Worm (Caenorhabditis elegans) whole organism, midembryonic: ENCODE results near the gene gpa-7.

ENCODE experiments used
- T22C8.4 ChIP-seq: fragments of 200-800 bp; sonication (Bioruptor generic); IDR thresholded peaks from 2 replicates; pipeline ENCODE4 v1.3.6; 2022; ENCODE audit warnings: missing genetic modification characterization, missing compliant biosample characterization
- cog-1 ChIP-seq: sonication (generic microtip); optimal IDR thresholded peaks from 2 replicates; lab custom pipeline; 2016; ENCODE audit warnings: missing genetic modification characterization, missing compliant biosample characterization
- flt-1 ChIP-seq: fragments of 200-800 bp; sonication (Bioruptor generic); IDR thresholded peaks from 2 replicates; pipeline ENCODE4 v1.3.6; 2022; ENCODE audit warnings: missing genetic modification characterization, missing compliant biosample characterization
- klf-2 ChIP-seq: fragments of 200-800 bp; sonication (Bioruptor generic); conservative IDR thresholded peaks from 2 replicates; pipeline ENCODE4 v1.3.6; 2022; ENCODE audit warnings: missing genetic modification reagents, missing genetic modification characterization, missing compliant biosample characterization
- med-1 ChIP-seq: sonication (generic microtip); optimal IDR thresholded peaks from 2 replicates; lab custom pipeline; 2017; ENCODE audit warnings: missing genetic modification characterization, mild to moderate bottlenecking, missing compliant biosample characterization, antibody characterized with exemption, missing genetic modification reagents; ENCODE audit not compliant: insufficient read depth
- ref-1 ChIP-seq: fragments of 200-800 bp; sonication (Bioruptor generic); conservative IDR thresholded peaks from 2 replicates; pipeline ENCODE4 v1.3.6; 2022; ENCODE audit warnings: missing genetic modification reagents, missing genetic modification characterization, missing compliant biosample characterization
- tab-1 ChIP-seq: fragments of 200-800 bp; sonication (Bioruptor generic); IDR thresholded peaks from 2 replicates; pipeline ENCODE4 v1.3.6; 2022; ENCODE audit warnings: missing genetic modification characterization, missing compliant biosample characterization
- ztf-23 ChIP-seq: fragments of 200-800 bp; sonication (Bioruptor generic); IDR thresholded peaks from 2 replicates; pipeline ENCODE4 v1.3.6; 2022; ENCODE audit warnings: missing genetic modification reagents, missing genetic modification characterization, missing compliant biosample characterization
- ztf-29 ChIP-seq: fragments of 200-800 bp; sonication (Bioruptor generic); IDR thresholded peaks from 2 replicates; pipeline ENCODE4 v1.3.6; 2022; ENCODE audit warnings: missing genetic modification reagents, missing genetic modification characterization, missing compliant biosample characterization

The gpa-7 gene

DNA sequence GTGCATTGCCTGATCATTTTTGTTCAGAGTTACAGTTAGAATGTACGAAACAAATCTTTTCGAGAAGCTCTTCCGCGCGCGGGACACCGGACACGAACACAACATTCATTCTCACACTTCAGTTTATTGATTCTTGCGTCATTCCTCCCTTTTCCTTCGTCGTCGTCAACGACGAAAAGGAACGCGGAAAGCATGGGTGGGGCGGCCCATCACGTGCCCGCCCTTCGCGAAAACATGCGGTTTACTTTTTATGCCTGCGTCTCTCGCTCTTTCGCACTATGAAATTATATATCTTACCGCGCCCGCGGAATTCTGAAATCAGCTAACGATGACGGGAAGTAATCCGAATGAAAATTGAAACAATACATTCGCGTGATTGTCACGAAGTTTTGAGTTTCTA is 23.2 kb upstream of the gpa-7 start:
- TF ChIP-seq cog-1 (tag; lab: Kevin White, UChicago) (peak; percentile 13), tab-1 (GFP tag; lab: Robert Waterston, UW) (no peak), ref-1 (no peak), T22C8.4 (GFP tag; lab: Robert Waterston, UW) (0 out of 2 replicates have a peak, but pooled peaks have one; percentile 26), ztf-29 (no peak), flt-1 (no peak), klf-2 (GFP tag; lab: Robert Waterston, UW) (no peak), ztf-23 (GFP tag; lab: Robert Waterston, UW) (no peak), med-1 (GFP tag; lab: Kevin White, UChicago) (no peak)

DNA sequence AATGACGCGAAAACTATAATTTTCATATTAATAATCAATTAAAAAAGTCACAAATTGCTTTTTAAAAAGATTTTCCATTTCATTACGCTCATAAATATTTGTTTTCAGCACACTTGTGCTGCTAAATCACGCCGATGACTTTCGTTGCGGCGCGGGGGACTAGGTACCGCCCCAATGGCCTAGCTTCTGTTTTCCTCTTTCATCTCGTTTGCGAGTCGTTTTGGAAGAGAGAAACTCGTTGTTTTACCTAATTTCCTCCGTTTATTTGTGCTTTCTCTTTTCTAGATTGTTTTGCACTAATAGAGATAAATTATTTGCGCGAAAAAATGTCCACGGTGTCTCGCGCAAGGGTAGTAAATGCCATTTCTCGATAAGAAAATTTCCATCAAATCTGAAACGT is 22.8 kb upstream of the gpa-7 start:
- TF ChIP-seq ref-1 (no peak), med-1 (GFP tag; lab: Kevin White, UChicago) (no peak), T22C8.4 (GFP tag; lab: Robert Waterston, UW) (no peak), tab-1 (GFP tag; lab: Robert Waterston, UW) (no peak), ztf-29 (no peak), klf-2 (GFP tag; lab: Robert Waterston, UW) (no peak), flt-1 (no peak), cog-1 (tag; lab: Kevin White, UChicago) (no peak), ztf-23 (GFP tag; lab: Robert Waterston, UW) (no peak)

DNA sequence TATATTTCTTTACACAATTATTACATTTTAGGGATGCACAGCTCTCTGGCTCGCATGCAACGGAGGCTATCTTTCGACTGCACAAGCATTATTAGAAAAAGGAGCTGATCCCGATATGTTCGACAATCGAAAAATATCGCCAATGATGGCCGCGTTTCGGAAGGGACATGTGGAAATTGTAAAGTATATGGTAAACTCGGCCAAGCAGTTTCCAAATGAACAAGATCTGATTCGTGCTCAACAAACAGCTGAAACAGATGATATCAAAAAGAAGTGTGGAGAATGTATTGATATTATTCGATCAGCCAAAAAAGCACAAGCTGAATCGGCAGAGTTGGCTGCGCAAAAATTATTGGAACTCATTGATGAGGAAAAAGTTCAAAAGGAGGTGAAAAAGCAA is 20.9 kb upstream of the gpa-7 start:
- TF ChIP-seq med-1 (GFP tag; lab: Kevin White, UChicago) (no peak), cog-1 (tag; lab: Kevin White, UChicago) (no peak), klf-2 (GFP tag; lab: Robert Waterston, UW) (no peak), ztf-23 (GFP tag; lab: Robert Waterston, UW) (no peak), ztf-29 (no peak)

ce11 chrIV:10387113-10387512 is 16.7 kb upstream of the gpa-7 start, which contains the start of gene nfu-1:
Gene nfu-1, plus strand, starts transcription at chrIV:10387413.
- TF ChIP-seq flt-1 (no peak), ref-1 (no peak)

DNA sequence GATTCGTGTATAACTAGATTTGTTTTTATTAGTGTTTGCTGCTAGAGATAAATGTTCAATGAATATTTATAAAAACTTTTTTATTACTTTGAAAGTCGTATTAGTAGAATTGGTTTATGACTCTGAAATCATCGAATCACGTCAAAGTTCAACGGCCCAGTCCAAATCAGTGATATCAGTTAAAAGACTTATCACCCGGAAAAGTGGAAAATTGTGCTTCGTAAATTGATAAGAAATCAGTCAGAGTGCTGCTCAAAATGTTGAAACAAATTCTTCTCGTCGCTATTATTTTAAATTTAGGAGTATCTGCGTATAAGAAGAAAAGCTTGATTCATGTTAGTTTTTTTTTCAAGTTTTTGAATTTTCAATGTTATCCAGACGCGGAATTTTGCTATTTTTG is 15.5 kb upstream of the gpa-7 start, which contains the start of gene R10H10.3:
Gene R10H10.3 (plus strand): TSS at position 243 of the 400 bp plus-strand sequence.
- TF ChIP-seq ztf-23 (GFP tag; lab: Robert Waterston, UW) (no peak), med-1 (GFP tag; lab: Kevin White, UChicago) (no peak), cog-1 (tag; lab: Kevin White, UChicago) (no peak), T22C8.4 (GFP tag; lab: Robert Waterston, UW) (no peak), klf-2 (GFP tag; lab: Robert Waterston, UW) (no peak), ref-1 (no peak), ztf-29 (no peak), tab-1 (GFP tag; lab: Robert Waterston, UW) (no peak), flt-1 (no peak)

DNA sequence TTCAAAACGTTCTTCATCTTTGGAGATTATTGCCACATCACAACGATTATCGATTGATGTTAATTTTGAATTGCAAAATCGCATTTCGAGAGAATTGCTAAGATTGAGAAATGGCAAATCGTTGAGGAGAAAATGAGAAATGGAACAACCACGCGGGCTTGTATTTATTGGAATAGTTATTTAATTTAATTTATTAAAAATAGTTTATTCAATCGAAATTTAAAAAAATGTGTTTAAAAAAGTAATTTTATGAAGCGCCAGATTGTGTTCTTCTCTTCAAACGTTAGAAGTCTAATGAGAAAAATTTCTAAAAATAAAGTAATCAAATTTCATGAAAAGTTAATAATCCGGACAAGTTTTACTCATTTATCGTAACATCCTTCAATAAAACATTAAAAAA is 12.0 kb upstream of the gpa-7 start, which contains the start of gene spe-26:
Gene spe-26 (minus strand): TSS at position 101 of the 400 bp plus-strand sequence.
- TF ChIP-seq tab-1 (GFP tag; lab: Robert Waterston, UW), result no peak
- no peak for TF ChIP-seq T22C8.4 (GFP tag; lab: Robert Waterston, UW)
- no peak for TF ChIP-seq ztf-29
- TF ChIP-seq med-1 (GFP tag; lab: Kevin White, UChicago), result no peak
- no peak for TF ChIP-seq flt-1
- TF ChIP-seq ref-1, result no peak
- TF ChIP-seq ztf-23 (GFP tag; lab: Robert Waterston, UW), result no peak
- no peak for TF ChIP-seq cog-1 (tag; lab: Kevin White, UChicago)
- no peak for TF ChIP-seq klf-2 (GFP tag; lab: Robert Waterston, UW)

DNA sequence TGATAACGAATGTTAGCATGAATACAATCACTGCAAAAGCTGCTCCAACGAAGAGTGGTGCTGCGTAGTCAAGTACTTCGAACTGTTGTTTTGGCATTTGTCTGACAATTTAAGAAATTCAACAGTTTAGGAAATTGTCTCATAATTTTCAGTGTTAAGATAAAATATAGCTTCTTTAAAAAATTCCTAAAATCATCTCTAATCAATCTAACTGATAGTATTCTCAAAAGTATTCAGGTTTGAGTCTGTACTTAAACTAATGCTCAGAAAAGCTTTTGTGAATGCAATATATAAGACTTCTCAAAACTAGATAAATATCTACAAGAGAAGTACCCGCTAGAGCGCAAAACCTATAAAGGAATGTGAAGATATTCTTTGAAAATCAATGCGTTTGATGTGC is 8.9 kb upstream of the gpa-7 start, which contains the start of gene R10H10.4:
Gene R10H10.4 (minus strand): TSS at position 101 of the 400 bp plus-strand sequence.
- TF ChIP-seq klf-2 (GFP tag; lab: Robert Waterston, UW), result no peak
- no peak for TF ChIP-seq ref-1
- no peak for TF ChIP-seq med-1 (GFP tag; lab: Kevin White, UChicago)
- TF ChIP-seq T22C8.4 (GFP tag; lab: Robert Waterston, UW), result no peak
- no peak for TF ChIP-seq flt-1
- TF ChIP-seq cog-1 (tag; lab: Kevin White, UChicago), result no peak
- no peak for TF ChIP-seq tab-1 (GFP tag; lab: Robert Waterston, UW)
- TF ChIP-seq ztf-29, result no peak
- TF ChIP-seq ztf-23 (GFP tag; lab: Robert Waterston, UW), result no peak

DNA sequence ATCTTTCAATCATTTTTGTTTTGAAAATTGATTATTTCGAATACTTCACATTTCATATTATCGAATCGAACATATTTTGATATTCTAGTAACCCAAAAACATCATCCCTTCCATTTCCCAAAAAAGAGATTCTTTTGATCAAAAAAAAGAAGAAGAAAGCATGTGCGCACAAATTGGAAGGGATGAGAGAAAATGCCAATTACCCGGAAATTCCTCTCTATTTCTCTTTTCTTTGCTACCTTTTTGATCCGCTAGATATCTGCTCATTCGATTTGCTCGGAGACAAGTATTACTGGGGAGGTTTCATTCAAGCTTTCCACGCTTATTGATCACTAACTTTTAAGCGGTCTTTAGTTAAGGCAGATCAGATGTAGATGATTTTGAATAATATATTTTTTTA is 7.0 kb upstream of the gpa-7 start:
- TF ChIP-seq T22C8.4 (GFP tag; lab: Robert Waterston, UW) (no peak), tab-1 (GFP tag; lab: Robert Waterston, UW) (no peak), med-1 (GFP tag; lab: Kevin White, UChicago) (no peak), flt-1 (no peak), ref-1 (no peak), ztf-23 (GFP tag; lab: Robert Waterston, UW) (no peak), klf-2 (GFP tag; lab: Robert Waterston, UW) (no peak), ztf-29 (no peak)

DNA sequence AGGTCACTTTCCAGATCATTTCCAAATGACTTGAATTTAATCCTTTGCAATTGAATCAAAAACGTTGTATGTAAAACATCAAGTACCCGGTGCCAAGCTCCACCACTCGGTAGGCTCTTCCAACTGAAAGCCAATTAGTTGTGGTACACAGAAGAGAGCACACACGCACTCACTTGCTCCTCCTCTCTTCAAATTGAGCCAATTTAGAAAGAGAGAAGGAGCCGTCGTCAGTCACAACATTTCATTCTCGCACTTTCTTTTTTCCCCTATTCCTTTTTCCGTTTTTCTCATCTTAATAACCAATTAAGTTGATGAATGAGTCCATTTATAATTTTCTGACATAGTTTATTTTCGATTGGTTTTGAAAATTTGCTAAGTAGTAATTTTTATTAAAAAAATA is 5.6 kb upstream of the gpa-7 start:
- TF ChIP-seq ztf-29, result no peak
- no peak for TF ChIP-seq ztf-23 (GFP tag; lab: Robert Waterston, UW)
- TF ChIP-seq cog-1 (tag; lab: Kevin White, UChicago), result no peak
- no peak for TF ChIP-seq flt-1
- no peak for TF ChIP-seq ref-1
- no peak for TF ChIP-seq tab-1 (GFP tag; lab: Robert Waterston, UW)
- TF ChIP-seq klf-2 (GFP tag; lab: Robert Waterston, UW), result no peak
- TF ChIP-seq med-1 (GFP tag; lab: Kevin White, UChicago), result no peak
- no peak for TF ChIP-seq T22C8.4 (GFP tag; lab: Robert Waterston, UW)

- TF ChIP-seq ref-1 (no peak), ztf-23 (GFP tag; lab: Robert Waterston, UW) (no peak), flt-1 (no peak), tab-1 (GFP tag; lab: Robert Waterston, UW) (no peak), klf-2 (GFP tag; lab: Robert Waterston, UW) (no peak), cog-1 (tag; lab: Kevin White, UChicago) (no peak), ztf-29 (no peak), T22C8.4 (GFP tag; lab: Robert Waterston, UW) (no peak), med-1 (GFP tag; lab: Kevin White, UChicago) (no peak)
Measured at ce11 chrIV:10409377-10409776, 5.6 kb downstream of the gpa-7 start, which contains the start of gene rfk-1. Gene rfk-1, minus strand, starts transcription at chrIV:10409477.
